Fruit fly (Drosophila melanogaster): ENCODE data around the gene CG9550.
A peak's percentile ranks its signal among the peaks of the same experiment; 100 is the strongest.

Gene CG9550

DNA sequence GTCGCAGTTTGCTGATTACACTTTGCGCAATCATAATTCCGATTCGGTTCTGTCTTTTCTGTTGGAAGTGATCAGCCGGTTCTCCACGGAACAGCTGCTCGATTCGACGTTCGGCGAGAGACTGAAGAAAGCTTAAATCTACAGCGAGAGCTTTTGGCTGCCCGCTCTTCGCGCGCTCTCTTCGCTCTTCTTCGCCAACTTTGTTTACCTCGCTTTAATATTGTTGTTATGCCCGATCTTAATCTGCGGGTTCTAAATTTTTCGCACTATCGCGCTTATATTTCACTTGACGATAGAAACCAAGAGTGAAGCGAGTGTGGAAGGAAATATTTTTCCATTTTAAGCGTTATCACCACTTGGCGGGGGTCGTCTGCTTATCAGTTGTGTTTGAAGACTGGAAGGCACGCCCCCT is 2.4 kb upstream of the CG9550 start, which contains the start of gene CG9547:
CG9547 (minus strand) TSS at position 128 of the 412 bp plus-strand sequence.
- TF ChIP-seq psq (GFP tag; optimal IDR thresholded peaks at IDR 0.05), result no peak
- no peak for TF ChIP-seq foxo (GFP tag; optimal IDR thresholded peaks at IDR 0.05)
- TF ChIP-seq h (GFP tag; optimal IDR thresholded peaks at IDR 0.05), result peak; percentile 3
- no peak for TF ChIP-seq Vsx2 (GFP tag; optimal IDR thresholded peaks at IDR 0.05; ENCODE audit: partially characterized antibody)
- no peak for TF ChIP-seq dsf (GFP tag; optimal IDR thresholded peaks at IDR 0.05; ENCODE audit: borderline replicate concordance)
- TF ChIP-seq Jra (GFP tag; optimal IDR thresholded peaks at IDR 0.05), result no peak
- peak in 1 of 2 experiments; percentile 57 for TF ChIP-seq dl (GFP tag; optimal IDR thresholded peaks at IDR 0.05; ENCODE audit: insufficient read depth in 1 of 2, partially characterized antibody in 2 of 2)
- TF ChIP-seq pan (optimal IDR thresholded peaks at IDR 0.05), result no peak
- no peak for TF ChIP-seq fru (GFP tag; optimal IDR thresholded peaks at IDR 0.05)
- TF ChIP-seq brk (GFP tag; optimal IDR thresholded peaks at IDR 0.05), result no peak
- peak; percentile 69 for TF ChIP-seq Dif (GFP tag; optimal IDR thresholded peaks at IDR 0.05; ENCODE audit: partially characterized antibody)
- no peak for TF ChIP-seq CrebA (GFP tag; optimal IDR thresholded peaks at IDR 0.05; ENCODE audit: borderline replicate concordance)
- no peak for TF ChIP-seq woc (GFP tag; optimal IDR thresholded peaks at IDR 0.05)
- no peak for TF ChIP-seq Hr78 (GFP tag; optimal IDR thresholded peaks at IDR 0.05)
- TF ChIP-seq dmrt93B (GFP tag; optimal IDR thresholded peaks at IDR 0.05), result no peak
- no peak for TF ChIP-seq GATAd (GFP tag; optimal IDR thresholded peaks at IDR 0.05)
- no peak for TF ChIP-seq Rel (GFP tag; optimal IDR thresholded peaks at IDR 0.05)
- TF ChIP-seq Rel (tag; optimal IDR thresholded peaks at IDR 0.05), result peak; percentile 37
- no peak for TF ChIP-seq OdsH (GFP tag; optimal IDR thresholded peaks at IDR 0.05)
- TF ChIP-seq rgr (GFP tag; optimal IDR thresholded peaks at IDR 0.05), result peak; percentile 9
- TF ChIP-seq Abd-B (GFP tag; optimal IDR thresholded peaks at IDR 0.05), result no peak
- TF ChIP-seq Myc (optimal IDR thresholded peaks at IDR 0.05), result no peak
- no peak for TF ChIP-seq Mio (GFP tag; optimal IDR thresholded peaks at IDR 0.05)
- peak; percentile 41 for TF ChIP-seq Sp1 (GFP tag; optimal IDR thresholded peaks at IDR 0.05)

dm6 chr2L:6498448-6498847 is 1.6 kb downstream of the CG9550 start, which contains the start of gene CG31637:
CG31637 (plus strand) TSS chr2L:6498647.
- TF ChIP-seq Myc (optimal IDR thresholded peaks at IDR 0.05), result peak; percentile 14
- no peak for TF ChIP-seq Rel (GFP tag; optimal IDR thresholded peaks at IDR 0.05)
- TF ChIP-seq Rel (tag; optimal IDR thresholded peaks at IDR 0.05), result peak; percentile 58
- TF ChIP-seq ey (GFP tag; optimal IDR thresholded peaks at IDR 0.05), result no peak
- no peak for TF ChIP-seq pan (optimal IDR thresholded peaks at IDR 0.05)
- TF ChIP-seq dmrt93B (GFP tag; optimal IDR thresholded peaks at IDR 0.05), result no peak
- TF ChIP-seq Mio (GFP tag; optimal IDR thresholded peaks at IDR 0.05), result no peak
- TF ChIP-seq jim (GFP tag; optimal IDR thresholded peaks at IDR 0.05), result no peak
- no peak for TF ChIP-seq OdsH (GFP tag; optimal IDR thresholded peaks at IDR 0.05)
- TF ChIP-seq foxo (GFP tag; optimal IDR thresholded peaks at IDR 0.05), result no peak
- TF ChIP-seq dsf (GFP tag; optimal IDR thresholded peaks at IDR 0.05; ENCODE audit: borderline replicate concordance), result no peak
- TF ChIP-seq br (GFP tag; optimal IDR thresholded peaks at IDR 0.05), result no peak
- no peak for TF ChIP-seq tai (GFP tag; optimal IDR thresholded peaks at IDR 0.05)

dm6 chr2L:6500648-6501325 is 3.9 kb downstream of the CG9550 start:
- TF ChIP-seq ey (GFP tag; optimal IDR thresholded peaks at IDR 0.05), result no peak
- no peak for TF ChIP-seq Rel (GFP tag; optimal IDR thresholded peaks at IDR 0.05)
- TF ChIP-seq Rel (tag; optimal IDR thresholded peaks at IDR 0.05), result peak; percentile 94
- TF ChIP-seq pan (optimal IDR thresholded peaks at IDR 0.05), result no peak
- TF ChIP-seq Vsx2 (GFP tag; optimal IDR thresholded peaks at IDR 0.05; ENCODE audit: partially characterized antibody), result no peak
- TF ChIP-seq dl (GFP tag; optimal IDR thresholded peaks at IDR 0.05; ENCODE audit: insufficient read depth in 1 of 2, partially characterized antibody in 2 of 2), result no peak
- no peak for TF ChIP-seq foxo (GFP tag; optimal IDR thresholded peaks at IDR 0.05)
- no peak for TF ChIP-seq jim (GFP tag; optimal IDR thresholded peaks at IDR 0.05)

- TF ChIP-seq sv (GFP tag; optimal IDR thresholded peaks at IDR 0.05) (no peak), tai (GFP tag; optimal IDR thresholded peaks at IDR 0.05) (no peak), foxo (GFP tag; optimal IDR thresholded peaks at IDR 0.05) (no peak), Dfd (GFP tag; optimal IDR thresholded peaks at IDR 0.05) (no peak), ey (GFP tag; optimal IDR thresholded peaks at IDR 0.05) (no peak), Sp1 (GFP tag; optimal IDR thresholded peaks at IDR 0.05) (no peak), woc (GFP tag; optimal IDR thresholded peaks at IDR 0.05) (no peak), Hnf4 (GFP tag; optimal IDR thresholded peaks at IDR 0.05) (no peak), N (GFP tag; optimal IDR thresholded peaks at IDR 0.05) (no peak), Abd-B (GFP tag; optimal IDR thresholded peaks at IDR 0.05) (no peak), dl (GFP tag; optimal IDR thresholded peaks at IDR 0.05; ENCODE audit: insufficient read depth in 1 of 2, partially characterized antibody in 2 of 2) (no peak), h (GFP tag; optimal IDR thresholded peaks at IDR 0.05) (no peak), jim (GFP tag; optimal IDR thresholded peaks at IDR 0.05) (no peak), psq (GFP tag; optimal IDR thresholded peaks at IDR 0.05) (no peak), Vsx2 (GFP tag; optimal IDR thresholded peaks at IDR 0.05; ENCODE audit: partially characterized antibody) (no peak), Myc (optimal IDR thresholded peaks at IDR 0.05) (no peak), Mio (GFP tag; optimal IDR thresholded peaks at IDR 0.05) (no peak)
These were observed 6.3 kb downstream of the CG9550 start for dm6 chr2L:6502887-6503723.
